Fruit fly (Drosophila melanogaster): ENCODE measurements around the gene Blm.

DNA sequence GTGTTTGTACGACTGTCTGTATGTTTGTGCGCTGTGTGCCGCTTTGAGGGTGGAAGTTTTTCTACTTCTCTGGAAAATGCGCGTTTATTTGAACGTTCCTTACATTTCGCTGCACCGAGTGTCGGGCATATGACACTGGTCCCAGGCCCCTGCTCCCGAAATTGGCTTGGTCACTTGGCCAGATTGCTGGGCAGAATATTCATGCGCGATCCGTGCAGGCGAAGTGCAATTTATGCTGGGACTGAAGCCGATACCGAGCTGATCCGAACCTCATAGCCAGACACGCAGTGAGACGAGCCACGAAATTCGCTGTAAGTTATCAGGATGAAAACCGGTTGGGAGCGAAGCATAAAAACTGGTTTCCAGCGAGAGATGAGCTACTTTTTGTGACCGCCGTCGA lies 37.3 kb upstream of the Blm start:
- TF ChIP-seq CTCF (optimal IDR thresholded peaks at IDR 0.05) (no peak), CG8478 (optimal IDR thresholded peaks at IDR 0.05) (no peak)
